Worm (Caenorhabditis elegans): ENCODE results near the gene sra-38.

- no peak for TF ChIP-seq mcd-1 (GFP tag; IDR thresholded peaks at IDR 0.05)
- no peak for TF ChIP-seq Y56A3A.18 (GFP tag; IDR thresholded peaks at IDR 0.05)
- no peak for TF ChIP-seq ztf-22 (GFP tag; optimal IDR thresholded peaks at IDR 0.05)
- no peak for TF ChIP-seq unc-62 (GFP tag; optimal IDR thresholded peaks at IDR 0.05)
- no peak for TF ChIP-seq egl-44 (GFP tag; IDR thresholded peaks at IDR 0.05)
- no peak for TF ChIP-seq ceh-40 (GFP tag; IDR thresholded peaks at IDR 0.05)
- no peak for TF ChIP-seq ceh-91 (GFP tag; IDR thresholded peaks at IDR 0.05)
- TF ChIP-seq nhr-90 (tag; optimal IDR thresholded peaks at IDR 0.05), result no peak
- TF ChIP-seq unc-130 (GFP tag; optimal IDR thresholded peaks at IDR 0.05), result no peak
- TF ChIP-seq nfyb-1 (GFP tag; IDR thresholded peaks at IDR 0.05), result no peak
- no peak for TF ChIP-seq die-1 (tag; optimal IDR thresholded peaks at IDR 0.05)
- TF ChIP-seq madf-3 (GFP tag; IDR thresholded peaks at IDR 0.05), result no peak
- no peak for TF ChIP-seq efl-1 (GFP tag; optimal IDR thresholded peaks at IDR 0.05)
- no peak for TF ChIP-seq nhr-179 (tag; optimal IDR thresholded peaks at IDR 0.05)
These were observed 35.8 kb downstream of the sra-38 start, which contains the start of gene M03B6.3 for ce11 chrX:13864191-13864590.

Data from whole organism, young adult.